Fruit fly (Drosophila melanogaster) whole organism, embryonic: ENCODE measurements around the gene caz.

Experiments
- Aef1 ChIP-seq: fragments of 200-800 bp; sonication (Bioruptor generic); IDR thresholded peaks from 3 replicates; pipeline ENCODE4 v1.3.6; 2022; ENCODE audit warnings: missing biosample characterization, missing genetic modification characterization
- Antp ChIP-seq: fragments of 200-800 bp; sonication (Bioruptor generic); optimal IDR thresholded peaks from 3 replicates; lab custom pipeline; 2016; ENCODE audit warnings: missing biosample characterization, missing genetic modification characterization
- BEAF-32 ChIP-seq: fragments of 200-800 bp; sonication (Bioruptor generic); optimal IDR thresholded peaks from 3 replicates; lab custom pipeline; 2017; ENCODE audit warnings: missing biosample characterization, missing genetic modification characterization, mild to moderate bottlenecking, moderate library complexity, missing genetic modification reagents
- Bgb ChIP-seq: fragments of 200-800 bp; sonication (Bioruptor generic); IDR thresholded peaks from 2 replicates; pipeline ENCODE4 v1.3.6; 2022; ENCODE audit warnings: missing biosample characterization, missing genetic modification characterization; ENCODE audit not compliant: partially characterized antibody
- CG10654 ChIP-seq: fragments of 200-800 bp; sonication (Bioruptor generic); optimal IDR thresholded peaks from 2 replicates; lab custom pipeline; 2016; ENCODE audit warnings: missing biosample characterization, missing genetic modification characterization
- CG10979 ChIP-seq: fragments of 200-800 bp; sonication (Bioruptor generic); optimal IDR thresholded peaks from 2 replicates; lab custom pipeline; 2018; ENCODE audit warnings: missing biosample characterization, mild to moderate bottlenecking, missing genetic modification characterization, moderate library complexity
- CG12769 ChIP-seq: fragments of 200-800 bp; sonication (Bioruptor generic); optimal IDR thresholded peaks from 2 replicates; lab custom pipeline; 2019; ENCODE audit warnings: missing biosample characterization, mild to moderate bottlenecking, missing genetic modification characterization, moderate library complexity
- CG13296 ChIP-seq: fragments of 200-800 bp; sonication (Bioruptor generic); optimal IDR thresholded peaks from 3 replicates; lab custom pipeline; 2018; ENCODE audit warnings: missing biosample characterization, mild to moderate bottlenecking, missing genetic modification characterization
- CG13775 ChIP-seq: fragments of 200-800 bp; sonication (Bioruptor generic); optimal IDR thresholded peaks from 3 replicates; lab custom pipeline; 2017; ENCODE audit warnings: missing biosample characterization, mild to moderate bottlenecking, missing genetic modification characterization
- CG13894 ChIP-seq: fragments of 200-800 bp; sonication (Bioruptor generic); optimal IDR thresholded peaks from 3 replicates; lab custom pipeline; 2018; ENCODE audit warnings: missing biosample characterization, mild to moderate bottlenecking, missing genetic modification characterization, moderate library complexity
- CG14441 ChIP-seq: fragments of 200-800 bp; sonication (Bioruptor generic); IDR thresholded peaks from 2 replicates; pipeline ENCODE4 v1.3.6; 2022; ENCODE audit warnings: missing biosample characterization, missing genetic modification characterization
- CG14710 ChIP-seq: fragments of 200-800 bp; sonication (Bioruptor generic); optimal IDR thresholded peaks from 3 replicates; lab custom pipeline; 2019; ENCODE audit warnings: missing biosample characterization, mild to moderate bottlenecking, missing genetic modification characterization, moderate library complexity
- CG15601 ChIP-seq: fragments of 200-800 bp; sonication (Bioruptor generic); optimal IDR thresholded peaks from 3 replicates; lab custom pipeline; 2019; ENCODE audit warnings: missing biosample characterization, mild to moderate bottlenecking, missing genetic modification characterization, moderate library complexity
- CG1603 ChIP-seq: fragments of 200-800 bp; sonication (Bioruptor generic); optimal IDR thresholded peaks from 2 replicates; lab custom pipeline; 2019; ENCODE audit warnings: missing biosample characterization, mild to moderate bottlenecking, missing genetic modification characterization, moderate library complexity
- CG18599 ChIP-seq: fragments of 200-800 bp; sonication (Bioruptor generic); optimal IDR thresholded peaks from 3 replicates; lab custom pipeline; 2017; ENCODE audit warnings: missing biosample characterization, missing genetic modification characterization, mild to moderate bottlenecking, moderate library complexity, missing genetic modification reagents
- CG30020 ChIP-seq: fragments of 200-800 bp; optimal IDR thresholded peaks from 2 replicates; lab custom pipeline; 2019; ENCODE audit warnings: missing biosample characterization, mild to moderate bottlenecking, missing genetic modification characterization, moderate library complexity
- CG34224 ChIP-seq: fragments of 200-800 bp; sonication (Bioruptor generic); IDR thresholded peaks from 3 replicates; pipeline ENCODE4 v1.3.6; 2022; ENCODE audit warnings: missing biosample characterization, missing genetic modification characterization; ENCODE audit not compliant: partially characterized antibody
- CG3847 ChIP-seq: fragments of 200-800 bp; sonication (Bioruptor generic); IDR thresholded peaks from 2 replicates; pipeline ENCODE4 v1.3.6; 2022; ENCODE audit warnings: missing biosample characterization, missing genetic modification characterization
- CG42726 ChIP-seq: fragments of 200-800 bp; sonication (Bioruptor generic); IDR thresholded peaks from 2 replicates; pipeline ENCODE4 v1.3.6; 2022; ENCODE audit warnings: missing biosample characterization, missing genetic modification characterization; ENCODE audit not compliant: partially characterized antibody
- CG4328 ChIP-seq: fragments of 200-800 bp; sonication (Bioruptor generic); optimal IDR thresholded peaks from 3 replicates; lab custom pipeline; 2017; ENCODE audit warnings: missing biosample characterization, missing genetic modification reagents, missing genetic modification characterization
- CG4404 ChIP-seq: fragments of 200-800 bp; sonication (Bioruptor generic); IDR thresholded peaks from 2 replicates; pipeline ENCODE4 v1.3.6; 2022; ENCODE audit warnings: missing biosample characterization, missing genetic modification characterization
- CG6791 ChIP-seq: fragments of 200-800 bp; sonication (Bioruptor generic); IDR thresholded peaks from 3 replicates; pipeline ENCODE4 v1.3.6; 2022; ENCODE audit warnings: missing biosample characterization, missing genetic modification characterization; ENCODE audit not compliant: partially characterized antibody
- CG8290 ChIP-seq, 3 experiments: fragments of 200-800 bp; sonication (Bioruptor generic); optimal IDR thresholded peaks; 2 replicates each; lab custom pipeline; 2016 to 2019; ENCODE audit warnings: missing biosample characterization in 3 of 3, missing genetic modification characterization in 3 of 3, mild to moderate bottlenecking in 2 of 3, moderate library complexity in 1 of 3
- CG9797 ChIP-seq: fragments of 200-800 bp; sonication (Bioruptor generic); optimal IDR thresholded peaks from 3 replicates; lab custom pipeline; 2018; ENCODE audit warnings: missing biosample characterization, mild to moderate bottlenecking, missing genetic modification characterization
- CG9932 ChIP-seq: fragments of 200-800 bp; sonication (Bioruptor generic); IDR thresholded peaks from 2 replicates; pipeline ENCODE4 v1.3.6; 2022; ENCODE audit warnings: missing biosample characterization, missing genetic modification characterization
- D19A ChIP-seq: fragments of 200-800 bp; optimal IDR thresholded peaks from 3 replicates; lab custom pipeline; 2019; ENCODE audit warnings: missing biosample characterization, mild to moderate bottlenecking, missing genetic modification characterization, moderate library complexity
- Drgx ChIP-seq: fragments of 200-800 bp; sonication (Bioruptor generic); IDR thresholded peaks from 2 replicates; pipeline ENCODE4 v1.3.6; 2022; ENCODE audit warnings: missing biosample characterization, missing genetic modification characterization
- Hr3 ChIP-seq: fragments of 200-800 bp; sonication (Bioruptor generic); optimal IDR thresholded peaks from 3 replicates; lab custom pipeline; 2016; ENCODE audit warnings: missing biosample characterization, missing genetic modification characterization
- Nf-YA ChIP-seq: fragments of 200-800 bp; sonication (Bioruptor generic); IDR thresholded peaks from 2 replicates; pipeline ENCODE4 v1.3.6; 2022; ENCODE audit warnings: missing biosample characterization, missing genetic modification characterization
- NfI ChIP-seq: fragments of 200-800 bp; sonication (Bioruptor generic); optimal IDR thresholded peaks from 3 replicates; lab custom pipeline; 2018; ENCODE audit warnings: missing biosample characterization, mild to moderate bottlenecking, missing genetic modification characterization, moderate library complexity
- PHDP ChIP-seq: fragments of 200-800 bp; sonication (Bioruptor generic); optimal IDR thresholded peaks from 3 replicates; lab custom pipeline; 2018; ENCODE audit warnings: missing biosample characterization, mild to moderate bottlenecking, missing genetic modification characterization, moderate library complexity
- Xrp1 ChIP-seq: fragments of 200-800 bp; sonication (Bioruptor generic); IDR thresholded peaks from 2 replicates; pipeline ENCODE4 v1.3.6; 2022; ENCODE audit warnings: missing biosample characterization, missing genetic modification characterization
- amos ChIP-seq: fragments of 200-800 bp; sonication (Bioruptor generic); IDR thresholded peaks from 2 replicates; pipeline ENCODE4 v1.3.6; 2022; ENCODE audit warnings: missing biosample characterization, missing genetic modification characterization; ENCODE audit not compliant: partially characterized antibody
- bsh ChIP-seq, 2 experiments: fragments of 200-800 bp; sonication (Bioruptor generic); optimal IDR thresholded peaks; 2 replicates each; lab custom pipeline; 2017 to 2018; ENCODE audit warnings: mild to moderate bottlenecking in 2 of 2, missing biosample characterization in 2 of 2, missing genetic modification characterization in 2 of 2, moderate library complexity in 1 of 2
- cg ChIP-seq: fragments of 200-800 bp; sonication (Bioruptor generic); optimal IDR thresholded peaks from 3 replicates; lab custom pipeline; 2019; ENCODE audit warnings: missing biosample characterization, mild to moderate bottlenecking, missing genetic modification characterization, moderate library complexity
- chif ChIP-seq, 2 experiments: fragments of 200-800 bp; sonication (Bioruptor generic); optimal IDR thresholded peaks; 3 replicates each; lab custom pipeline; 2016; ENCODE audit warnings: missing biosample characterization in 2 of 2, missing genetic modification characterization in 2 of 2
- ci ChIP-seq: fragments of 200-800 bp; sonication (Bioruptor generic); IDR thresholded peaks from 3 replicates; pipeline ENCODE4 v1.3.6; 2022; ENCODE audit warnings: missing biosample characterization, missing genetic modification characterization
- crp ChIP-seq, 2 experiments: fragments of 200-800 bp; sonication (Bioruptor generic); optimal IDR thresholded peaks; 2 replicates in 1 of 2; 3 replicates in 1 of 2; lab custom pipeline; 2017; ENCODE audit warnings: missing biosample characterization in 2 of 2, missing genetic modification characterization in 2 of 2, mild to moderate bottlenecking in 1 of 2, moderate library complexity in 1 of 2
- dmrt99B ChIP-seq: fragments of 200-800 bp; sonication (Bioruptor generic); optimal IDR thresholded peaks from 2 replicates; lab custom pipeline; 2018; ENCODE audit warnings: missing biosample characterization, mild to moderate bottlenecking, missing genetic modification characterization, moderate library complexity
- dpn ChIP-seq, 2 experiments: fragments of 200-800 bp; sonication (Bioruptor generic); optimal IDR thresholded peaks; 3 replicates each; lab custom pipeline; 2016; ENCODE audit warnings: missing biosample characterization in 2 of 2, missing genetic modification characterization in 2 of 2
- gcm2 ChIP-seq: fragments of 200-800 bp; sonication (Bioruptor generic); optimal IDR thresholded peaks from 2 replicates; lab custom pipeline; 2016; ENCODE audit warnings: missing biosample characterization, missing genetic modification characterization
- gem ChIP-seq: fragments of 200-800 bp; sonication (Bioruptor generic); optimal IDR thresholded peaks from 2 replicates; lab custom pipeline; 2019; ENCODE audit warnings: missing biosample characterization, mild to moderate bottlenecking, missing genetic modification characterization, moderate library complexity
- insv ChIP-seq, 2 experiments: fragments of 200-800 bp; sonication (Bioruptor generic); optimal IDR thresholded peaks; 3 replicates each; lab custom pipeline; 2016 to 2018; ENCODE audit warnings: missing biosample characterization in 2 of 2, missing genetic modification characterization in 2 of 2
- seq ChIP-seq: fragments of 200-800 bp; sonication (Bioruptor generic); IDR thresholded peaks from 2 replicates; pipeline ENCODE4 v1.3.6; 2022; ENCODE audit warnings: missing biosample characterization, missing genetic modification characterization
- sob ChIP-seq: fragments of 200-800 bp; sonication (Bioruptor generic); IDR thresholded peaks from 2 replicates; pipeline ENCODE4 v1.3.6; 2022; ENCODE audit warnings: missing biosample characterization, missing genetic modification characterization
- trh ChIP-seq: fragments of 200-800 bp; sonication (Bioruptor generic); optimal IDR thresholded peaks from 2 replicates; lab custom pipeline; 2016; ENCODE audit warnings: missing biosample characterization, missing genetic modification characterization
- unpg ChIP-seq: fragments of 200-800 bp; sonication (Bioruptor generic); optimal IDR thresholded peaks from 3 replicates; lab custom pipeline; 2018; ENCODE audit warnings: missing biosample characterization, mild to moderate bottlenecking, missing genetic modification characterization, moderate library complexity
- zfh1 ChIP-seq: fragments of 200-800 bp; sonication (Bioruptor generic); IDR thresholded peaks from 3 replicates; pipeline ENCODE4 v1.3.6; 2022; ENCODE audit warnings: missing biosample characterization, missing genetic modification characterization

The caz gene

dm6 chrX:16275854-16276338 lies 12.7 kb upstream of the caz start, which contains the start of the genes kat80 and Prosalpha4 (continued):
- TF ChIP-seq gcm2 (GFP tag; lab: Kevin White, UChicago) (no peak), CG6791 (peak; percentile 42; the same call in 2 of the 3 replicates), amos (GFP tag; lab: Robert Waterston, UW) (peak; percentile 77), CG13894 (tag; lab: Kevin White, UChicago) (peak; percentile 62), chif (GFP tag; optimal IDR thresholded peaks at IDR 0.05; lab: Kevin White, UChicago) (no peak), sob (peak; percentile 42; the same call in 1 of the 2 replicates), bsh (GFP tag; optimal IDR thresholded peaks at IDR 0.05; lab: Kevin White, UChicago) (peak in 1 of 2 experiments; percentile 28), Antp (GFP tag; lab: Kevin White, UChicago) (peak; percentile 3), CG4328 (peak; percentile 11), CG42726 (GFP tag; lab: Robert Waterston, UW) (peak; percentile 41; the same call in 1 of the 2 replicates), PHDP (peak; percentile 32), CG13296 (GFP tag; lab: Kevin White, UChicago) (peak; percentile 32), dpn (GFP tag; optimal IDR thresholded peaks at IDR 0.05; lab: Kevin White, UChicago) (peak; percentile 13 to 43), BEAF-32 (GFP tag; lab: Kevin White, UChicago) (peak; percentile 75), seq (GFP tag; lab: Robert Waterston, UW) (no peak), Xrp1 (GFP tag; lab: Robert Waterston, UW) (no peak), CG30020 (tag; lab: Kevin White, UChicago) (peak; percentile 78), CG14710 (tag; lab: Kevin White, UChicago) (peak; percentile 67), Aef1 (GFP tag; lab: Robert Waterston, UW) (peak; percentile 32; the same call in 1 of the 3 replicates), CG14441 (GFP tag; lab: Robert Waterston, UW) (peak; percentile 32; the same call in 1 of the 2 replicates), Drgx (no peak), CG8290 (GFP tag; optimal IDR thresholded peaks at IDR 0.05; lab: Kevin White, UChicago) (peak; percentile 75), CG8290 (tag; optimal IDR thresholded peaks at IDR 0.05; lab: Kevin White, UChicago) (no peak), Bgb (GFP tag; lab: Robert Waterston, UW) (peak; percentile 79), trh (GFP tag; lab: Kevin White, UChicago) (no peak), zfh1 (GFP tag; lab: Robert Waterston, UW) (peak; percentile 27; the same call in 1 of the 3 replicates), CG3847 (peak; percentile 34; the same call in 1 of the 2 replicates), cg (GFP tag; lab: Kevin White, UChicago) (no peak), ci (GFP tag; lab: Robert Waterston, UW) (peak; percentile 50; the same call in 2 of the 3 replicates), CG1603 (tag; lab: Kevin White, UChicago) (peak; percentile 5), insv (GFP tag; optimal IDR thresholded peaks at IDR 0.05; lab: Kevin White, UChicago) (no peak), Nf-YA (GFP tag; lab: Robert Waterston, UW) (no peak), gem (tag; lab: Kevin White, UChicago) (peak; percentile 62), CG15601 (tag; lab: Kevin White, UChicago) (peak; percentile 30), CG34224 (GFP tag; lab: Robert Waterston, UW) (peak; percentile 55), CG10654 (GFP tag; lab: Kevin White, UChicago) (peak; percentile 1), D19A (tag; lab: Kevin White, UChicago) (peak; percentile 29), CG12769 (tag; lab: Kevin White, UChicago) (no peak), CG13775 (GFP tag; lab: Kevin White, UChicago) (peak; percentile 58), unpg (GFP tag; lab: Kevin White, UChicago) (peak; percentile 32), Hr3 (GFP tag; lab: Kevin White, UChicago) (peak; percentile 86), dmrt99B (tag; lab: Kevin White, UChicago) (peak; percentile 32), NfI (GFP tag; lab: Kevin White, UChicago) (peak; percentile 43), CG9932 (peak; percentile 64), CG10979 (tag; lab: Kevin White, UChicago) (peak; percentile 8), CG18599 (peak; percentile 56), CG4404 (no peak), CG9797 (GFP tag; lab: Kevin White, UChicago) (peak; percentile 57), crp (GFP tag; optimal IDR thresholded peaks at IDR 0.05; lab: Kevin White, UChicago) (peak in 1 of 2 experiments; percentile 60)
